Worm (Caenorhabditis elegans) whole organism, L4 larva: ENCODE results near the gene F46F2.5.

Source experiments
- D1046.2 ChIP-seq: fragments of 200-800 bp; sonication (Bioruptor generic); IDR thresholded peaks from 2 replicates; pipeline ENCODE4 v1.3.6; 2022; ENCODE audit warnings: missing genetic modification characterization, missing compliant biosample characterization
- F37D6.2 ChIP-seq: sonication (generic microtip); optimal IDR thresholded peaks from 2 replicates; lab custom pipeline; 2016; ENCODE audit warnings: mild to moderate bottlenecking, missing genetic modification characterization, missing compliant biosample characterization
- R02D3.7 ChIP-seq: fragments of 150-350 bp; sonication (generic microtip); optimal IDR thresholded peaks from 3 replicates; lab custom pipeline; 2014; ENCODE audit warnings: missing biosample characterization, missing genetic modification characterization
- Y105C5A.15 ChIP-seq: fragments of 200-800 bp; sonication (Bioruptor generic); IDR thresholded peaks from 2 replicates; pipeline ENCODE4 v1.3.6; 2022; ENCODE audit warnings: missing genetic modification characterization, missing compliant biosample characterization
- Y48G9A.11 ChIP-seq: fragments of 200-800 bp; sonication (Bioruptor generic); IDR thresholded peaks from 2 replicates; pipeline ENCODE4 v1.3.6; 2022; ENCODE audit warnings: missing genetic modification reagents, missing genetic modification characterization, missing compliant biosample characterization
- Y5F2A.4 ChIP-seq: fragments of 200-800 bp; sonication (Bioruptor generic); optimal IDR thresholded peaks from 2 replicates; lab custom pipeline; 2018; ENCODE audit warnings: mild to moderate bottlenecking, missing genetic modification characterization, missing compliant biosample characterization
- ZK546.5 ChIP-seq, 2 experiments: sonication (generic microtip); optimal IDR thresholded peaks; 2 replicates each; lab custom pipeline; 2017; ENCODE audit warnings: missing biosample characterization in 2 of 2, missing genetic modification characterization in 2 of 2
- aha-1 ChIP-seq: fragments of 150-350 bp; peaks from one replicate; lab custom pipeline; 2014; ENCODE audit warnings: missing biosample characterization, missing genetic modification characterization
- ama-1 ChIP-seq: fragments of 150-350 bp; optimal IDR thresholded peaks from 2 replicates; lab custom pipeline; 2014; ENCODE audit warnings: inconsistent platforms, mixed read lengths
- attf-4 ChIP-seq: sonication (generic microtip); optimal IDR thresholded peaks from 3 replicates; lab custom pipeline; 2017; ENCODE audit warnings: missing biosample characterization, missing genetic modification characterization
- ceh-20 ChIP-seq: fragments of 200-800 bp; sonication (Bioruptor generic); IDR thresholded peaks from 2 replicates; pipeline ENCODE4 v1.3.6; 2022; ENCODE audit warnings: missing genetic modification reagents, missing genetic modification characterization, missing compliant biosample characterization
- ceh-28 ChIP-seq: fragments of 150-350 bp; optimal IDR thresholded peaks from 2 replicates; lab custom pipeline; 2014; ENCODE audit warnings: missing biosample characterization, missing genetic modification reagents, missing genetic modification characterization
- ceh-32 ChIP-seq: sonication (generic microtip); optimal IDR thresholded peaks from 2 replicates; lab custom pipeline; 2016; ENCODE audit warnings: mild to moderate bottlenecking, missing genetic modification characterization, missing compliant biosample characterization; ENCODE audit not compliant: poor library complexity
- ceh-44 ChIP-seq: fragments of 200-800 bp; sonication (Bioruptor generic); IDR thresholded peaks from 2 replicates; pipeline ENCODE4 v1.3.6; 2022; ENCODE audit warnings: missing genetic modification reagents, missing genetic modification characterization, missing compliant biosample characterization
- ceh-62 ChIP-seq: sonication (generic microtip); optimal IDR thresholded peaks from 2 replicates; lab custom pipeline; 2017; ENCODE audit warnings: missing biosample characterization, missing genetic modification characterization
- ceh-82 ChIP-seq: sonication (generic microtip); optimal IDR thresholded peaks from 2 replicates; lab custom pipeline; 2017; ENCODE audit warnings: missing biosample characterization, missing genetic modification characterization
- ces-1 ChIP-seq: fragments of 150-350 bp; sonication (generic microtip); optimal IDR thresholded peaks from 4 replicates; lab custom pipeline; 2014; ENCODE audit warnings: missing biosample characterization, missing genetic modification reagents, missing genetic modification characterization
- daf-16 ChIP-seq, 3 experiments: sonication (generic microtip); optimal IDR thresholded peaks; 2 replicates each; lab custom pipeline; 2016 to 2017; ENCODE audit warnings: missing genetic modification characterization in 3 of 3, missing genetic modification reagents in 3 of 3, mild to moderate bottlenecking in 2 of 3, missing compliant biosample characterization in 2 of 3, missing biosample characterization in 1 of 3, moderate library complexity in 1 of 3
- daf-19 ChIP-seq: fragments of 200-800 bp; sonication (Bioruptor generic); conservative IDR thresholded peaks from 2 replicates; pipeline ENCODE4 v1.3.6; 2022; ENCODE audit warnings: missing genetic modification characterization, missing compliant biosample characterization
- daf-8 ChIP-seq: fragments of 200-800 bp; sonication (Bioruptor generic); IDR thresholded peaks from 2 replicates; pipeline ENCODE4 v1.3.6; 2022; ENCODE audit warnings: missing genetic modification characterization, missing compliant biosample characterization
- dmd-6 ChIP-seq: fragments of 200-800 bp; sonication (Bioruptor generic); IDR thresholded peaks from 2 replicates; pipeline ENCODE4 v1.3.6; 2022; ENCODE audit warnings: missing genetic modification reagents, missing genetic modification characterization, missing compliant biosample characterization
- dmd-9 ChIP-seq: fragments of 200-800 bp; sonication (Bioruptor generic); IDR thresholded peaks from 2 replicates; pipeline ENCODE4 v1.3.6; 2022; ENCODE audit warnings: missing genetic modification reagents, missing genetic modification characterization, missing compliant biosample characterization
- egl-43 ChIP-seq: fragments of 200-800 bp; sonication (Bioruptor generic); IDR thresholded peaks from 2 replicates; pipeline ENCODE4 v1.3.6; 2022; ENCODE audit warnings: missing genetic modification reagents, missing genetic modification characterization, missing compliant biosample characterization
- hlh-11 ChIP-seq: fragments of 200-800 bp; sonication (Bioruptor generic); optimal IDR thresholded peaks from 2 replicates; lab custom pipeline; 2018; ENCODE audit warnings: mild to moderate bottlenecking, missing genetic modification characterization, missing compliant biosample characterization
- hmg-1.1 ChIP-seq: fragments of 200-800 bp; sonication (Bioruptor generic); IDR thresholded peaks from 2 replicates; pipeline ENCODE4 v1.3.6; 2022; ENCODE audit warnings: missing genetic modification reagents, missing genetic modification characterization, missing compliant biosample characterization
- lin-13 ChIP-seq: fragments of 150-350 bp; optimal IDR thresholded peaks from 2 replicates; lab custom pipeline; 2014; ENCODE audit warnings: missing biosample characterization, missing genetic modification reagents, missing genetic modification characterization
- lin-15B ChIP-seq: fragments of 150-350 bp; sonication (generic microtip); optimal IDR thresholded peaks from 3 replicates; lab custom pipeline; 2014; ENCODE audit warnings: missing biosample characterization, missing genetic modification characterization
- lir-3 ChIP-seq: sonication (generic microtip); optimal IDR thresholded peaks from 2 replicates; lab custom pipeline; 2016; ENCODE audit warnings: mild to moderate bottlenecking, missing genetic modification characterization, missing compliant biosample characterization
- madf-5 ChIP-seq, 2 experiments: fragments of 200-800 bp; sonication (Bioruptor generic); IDR thresholded peaks; 2 replicates each; pipeline ENCODE4 v1.3.6; 2022; ENCODE audit warnings: missing compliant biosample characterization in 2 of 2, missing genetic modification characterization in 2 of 2
- mdt-29 ChIP-seq: fragments of 200-800 bp; sonication (Bioruptor generic); IDR thresholded peaks from 2 replicates; pipeline ENCODE4 v1.3.6; 2022; ENCODE audit warnings: missing genetic modification reagents, missing genetic modification characterization, missing compliant biosample characterization
- mep-1 ChIP-seq: fragments of 150-350 bp; sonication (generic microtip); optimal IDR thresholded peaks from 3 replicates; lab custom pipeline; 2014; ENCODE audit warnings: missing biosample characterization, missing genetic modification characterization
- mes-2 ChIP-seq: sonication (generic microtip); optimal IDR thresholded peaks from 2 replicates; lab custom pipeline; 2016; ENCODE audit warnings: missing genotype, mild to moderate bottlenecking, missing genetic modification characterization, missing compliant biosample characterization; ENCODE audit not compliant: poor library complexity, severe bottlenecking
- mxl-2 ChIP-seq: fragments of 200-800 bp; sonication (Bioruptor generic); conservative IDR thresholded peaks from 2 replicates; pipeline ENCODE4 v1.3.6; 2022; ENCODE audit warnings: missing genetic modification reagents, missing genetic modification characterization, missing compliant biosample characterization
- mxl-3 ChIP-seq: fragments of 200-800 bp; sonication (Bioruptor generic); optimal IDR thresholded peaks from 2 replicates; lab custom pipeline; 2018; ENCODE audit warnings: mild to moderate bottlenecking, missing genetic modification characterization, missing compliant biosample characterization
- nhr-111 ChIP-seq: fragments of 200-800 bp; sonication (Bioruptor generic); optimal IDR thresholded peaks from 2 replicates; lab custom pipeline; 2018; ENCODE audit warnings: mild to moderate bottlenecking, missing genetic modification characterization, missing compliant biosample characterization
- nhr-28 ChIP-seq: fragments of 150-350 bp; optimal IDR thresholded peaks from 2 replicates; lab custom pipeline; 2014; ENCODE audit warnings: missing biosample characterization, missing genetic modification characterization
- nhr-48 ChIP-seq: sonication (generic microtip); optimal IDR thresholded peaks from 2 replicates; lab custom pipeline; 2016; ENCODE audit warnings: mild to moderate bottlenecking, missing genetic modification characterization, missing compliant biosample characterization
- nhr-6 ChIP-seq: fragments of 150-350 bp; optimal IDR thresholded peaks from 2 replicates; lab custom pipeline; 2014; ENCODE audit warnings: missing biosample characterization, missing genetic modification characterization
- nhr-77 ChIP-seq: fragments of 150-350 bp; optimal IDR thresholded peaks from 2 replicates; lab custom pipeline; 2014; ENCODE audit warnings: missing biosample characterization, missing genetic modification characterization
- pha-4 ChIP-seq, 2 experiments: fragments of 150-350 bp in 1 of 2; fragments of 200-800 bp in 1 of 2; sonication (Bioruptor generic) in 1 of 2; IDR thresholded peaks in 1 of 2; optimal IDR thresholded peaks in 1 of 2; 2 replicates each; pipeline versions ENCODE4 v1.3.6 to Lab custom; 2014 to 2022; ENCODE audit warnings: missing genetic modification characterization in 2 of 2, missing genetic modification reagents in 2 of 2, missing biosample characterization in 1 of 2, missing compliant biosample characterization in 1 of 2
- pqm-1 ChIP-seq: sonication (generic microtip); optimal IDR thresholded peaks from 2 replicates; lab custom pipeline; 2017; ENCODE audit warnings: missing biosample characterization, missing genetic modification characterization
- saeg-2 ChIP-seq: fragments of 200-800 bp; sonication (Bioruptor generic); IDR thresholded peaks from 2 replicates; pipeline ENCODE4 v1.3.6; 2022; ENCODE audit warnings: missing genetic modification reagents, missing genetic modification characterization, missing compliant biosample characterization
- sdz-12 ChIP-seq: fragments of 200-800 bp; sonication (Bioruptor generic); optimal IDR thresholded peaks from 2 replicates; lab custom pipeline; 2018; ENCODE audit warnings: mild to moderate bottlenecking, missing genetic modification characterization, missing compliant biosample characterization
- set-16 ChIP-seq: fragments of 200-800 bp; sonication (Bioruptor generic); IDR thresholded peaks from 2 replicates; pipeline ENCODE4 v1.3.6; 2022; ENCODE audit warnings: missing genetic modification reagents, missing genetic modification characterization, missing compliant biosample characterization
- snpc-1.2 ChIP-seq: fragments of 200-800 bp; sonication (Bioruptor generic); IDR thresholded peaks from 2 replicates; pipeline ENCODE4 v1.3.6; 2022; ENCODE audit warnings: missing genetic modification reagents, missing genetic modification characterization, missing compliant biosample characterization
- tag-97 ChIP-seq: fragments of 200-800 bp; sonication (Bioruptor generic); IDR thresholded peaks from 2 replicates; pipeline ENCODE4 v1.3.6; 2022; ENCODE audit warnings: missing genetic modification characterization, missing compliant biosample characterization
- zip-11 ChIP-seq: fragments of 200-800 bp; sonication (Bioruptor generic); IDR thresholded peaks from 2 replicates; pipeline ENCODE4 v1.3.6; 2022; ENCODE audit warnings: missing genetic modification characterization, missing compliant biosample characterization
- zip-2 ChIP-seq: fragments of 150-350 bp; optimal IDR thresholded peaks from 2 replicates; lab custom pipeline; 2014; ENCODE audit warnings: missing biosample characterization, missing genetic modification characterization

Gene F46F2.5

DNA sequence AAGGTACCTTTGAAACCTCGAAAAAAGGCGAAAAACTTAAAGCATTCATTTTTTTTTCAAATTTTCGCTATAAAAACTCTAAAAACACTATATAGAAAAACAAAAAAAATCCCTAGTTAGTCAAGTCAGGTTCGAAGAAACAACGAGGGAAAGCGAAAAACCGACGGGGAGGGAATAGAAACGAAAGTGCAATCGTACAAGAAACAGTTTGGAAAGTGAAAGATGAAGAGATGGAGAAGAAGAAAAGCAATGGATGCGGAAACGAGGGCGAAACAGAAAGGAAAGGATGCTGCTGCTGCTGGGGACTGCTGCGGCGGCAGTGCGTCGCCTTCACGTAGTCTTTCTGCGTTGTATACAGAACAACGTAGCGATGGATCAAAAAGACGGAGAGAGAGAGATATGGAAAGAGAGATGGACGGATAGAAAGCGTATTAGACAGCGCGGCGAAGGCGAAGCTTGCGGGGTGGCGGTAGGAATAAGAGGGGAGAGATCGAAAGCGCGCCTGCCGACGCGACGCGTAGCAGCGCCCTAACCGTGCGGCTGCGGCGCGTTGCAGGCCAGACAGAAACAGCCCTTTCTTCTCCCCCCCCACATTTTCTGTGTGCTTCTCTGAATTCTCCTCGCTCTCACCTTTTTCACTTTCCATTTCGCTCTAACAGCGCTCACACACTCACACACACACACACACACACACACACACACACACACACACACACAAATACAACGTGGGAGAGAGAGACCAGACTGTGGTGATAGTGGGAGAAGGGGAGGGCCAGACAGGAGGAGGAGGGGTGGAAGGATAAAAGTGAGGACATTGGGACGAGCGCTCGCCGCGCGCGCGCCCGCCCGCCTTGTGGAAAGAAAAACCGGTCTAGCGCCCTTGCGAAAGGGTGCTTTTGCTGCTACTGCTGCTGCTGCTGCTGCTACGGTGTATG is 12.6 kb downstream of the F46F2.5 start (continued):
- TF ChIP-seq hlh-11 (peak; percentile 98), Y5F2A.4 (GFP tag; lab: Kevin White, UChicago) (peak; percentile 48), lin-15B (tag; lab: Kevin White, UChicago) (no peak), set-16 (GFP tag; lab: Robert Waterston, UW) (peak; percentile 99), ceh-62 (tag; lab: Kevin White, UChicago) (no peak), lir-3 (peak; percentile 33), attf-4 (tag; lab: Kevin White, UChicago) (no peak), snpc-1.2 (GFP tag; lab: Robert Waterston, UW) (0 out of 2 replicates have a peak, but pooled peaks have one; percentile 16)

DNA sequence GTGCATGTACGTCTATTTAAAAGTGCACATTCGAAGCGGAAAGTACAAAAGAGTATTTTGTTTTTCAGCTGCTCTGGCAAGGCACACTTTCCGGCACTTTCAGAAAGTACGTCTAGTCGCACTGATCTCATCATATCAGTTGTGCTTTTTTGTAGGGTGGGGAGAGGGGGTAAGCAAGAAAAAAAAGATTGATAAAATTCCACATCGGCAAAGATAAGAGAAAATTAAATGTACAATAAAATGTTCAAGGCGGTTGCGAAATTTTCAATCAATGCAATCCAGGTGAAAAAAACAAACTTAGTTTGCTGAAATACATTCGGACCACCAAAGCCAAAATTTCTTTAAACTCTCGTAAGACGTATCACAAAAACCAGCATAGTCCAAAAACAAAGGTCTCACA is 13.7 kb downstream of the F46F2.5 start:
- TF ChIP-seq ama-1 (lab: Kevin White, UChicago) (no peak), Y48G9A.11 (GFP tag; lab: Robert Waterston, UW) (no peak), dmd-9 (GFP tag; lab: Robert Waterston, UW) (no peak), dmd-6 (GFP tag; lab: Robert Waterston, UW) (peak; percentile 69), ceh-28 (tag; lab: Kevin White, UChicago) (no peak), daf-8 (no peak), madf-5 (GFP tag; IDR thresholded peaks at IDR 0.05; lab: Robert Waterston, UW) (no peak), daf-19 (GFP tag; lab: Robert Waterston, UW) (no peak), zip-11 (GFP tag; lab: Robert Waterston, UW) (no peak), ZK546.5 (tag; optimal IDR thresholded peaks at IDR 0.05; lab: Kevin White, UChicago) (no peak), lin-13 (GFP tag; lab: Kevin White, UChicago) (no peak), nhr-48 (tag; lab: Kevin White, UChicago) (no peak), mxl-3 (GFP tag; lab: Kevin White, UChicago) (no peak), daf-16 (GFP tag; optimal IDR thresholded peaks at IDR 0.05; lab: Kevin White, UChicago) (no peak), daf-16 (tag; optimal IDR thresholded peaks at IDR 0.05; lab: Kevin White, UChicago) (peak; percentile 76), ceh-44 (GFP tag; lab: Robert Waterston, UW) (no peak), nhr-6 (tag; lab: Kevin White, UChicago) (no peak), ces-1 (no peak), ceh-20 (no peak), ceh-32 (tag; lab: Kevin White, UChicago) (no peak), saeg-2 (GFP tag; lab: Robert Waterston, UW) (no peak), pha-4 (GFP tag; IDR thresholded peaks at IDR 0.05; lab: Robert Waterston, UW) (no peak), pha-4 (tag; optimal IDR thresholded peaks at IDR 0.05; lab: Kevin White, UChicago) (no peak), zip-2 (tag; lab: Kevin White, UChicago) (no peak), egl-43 (no peak), nhr-28 (tag; lab: Kevin White, UChicago) (peak; percentile 87), sdz-12 (GFP tag; lab: Kevin White, UChicago) (no peak), mdt-29 (GFP tag; lab: Robert Waterston, UW) (no peak), Y105C5A.15 (no peak), D1046.2 (GFP tag; lab: Robert Waterston, UW) (no peak), aha-1 (no peak), F37D6.2 (no peak), mxl-2 (GFP tag; lab: Robert Waterston, UW) (no peak), nhr-111 (GFP tag; lab: Kevin White, UChicago) (no peak), tag-97 (GFP tag; lab: Robert Waterston, UW) (no peak), set-16 (GFP tag; lab: Robert Waterston, UW) (no peak), R02D3.7 (tag; lab: Kevin White, UChicago) (no peak), nhr-77 (peak; percentile 5), mep-1 (no peak), mes-2 (tag; lab: Kevin White, UChicago) (peak; percentile 25), ceh-82 (tag; lab: Kevin White, UChicago) (no peak), pqm-1 (tag; lab: Kevin White, UChicago) (peak; percentile 94), hmg-1.1 (no peak), lin-15B (tag; lab: Kevin White, UChicago) (no peak)
